Fruit fly (Drosophila melanogaster) whole organism, prepupa: ENCODE data around the gene Sema1a.

ENCODE experiments used
- CG34406 ChIP-seq: fragments of 200-800 bp; sonication (Bioruptor generic); optimal IDR thresholded peaks from 3 replicates; lab custom pipeline; 2016; ENCODE audit warnings: missing biosample characterization, missing genetic modification characterization
- CG8119 ChIP-seq: fragments of 200-800 bp; sonication (Bioruptor generic); IDR thresholded peaks from 3 replicates; pipeline ENCODE4 v1.3.6; 2022; ENCODE audit warnings: missing biosample characterization, missing genetic modification characterization
- CG8319 ChIP-seq: fragments of 200-800 bp; sonication (Bioruptor generic); optimal IDR thresholded peaks from 3 replicates; lab custom pipeline; 2016; ENCODE audit warnings: missing biosample characterization, missing genetic modification characterization
- Lpt ChIP-seq: fragments of 200-800 bp; sonication (Bioruptor generic); optimal IDR thresholded peaks from 3 replicates; lab custom pipeline; 2016; ENCODE audit warnings: missing biosample characterization, missing genetic modification characterization
- Sox14 ChIP-seq: fragments of 200-800 bp; sonication (Bioruptor generic); optimal IDR thresholded peaks from 3 replicates; lab custom pipeline; 2016; ENCODE audit warnings: missing biosample characterization, missing genetic modification characterization
- Sox15 ChIP-seq: fragments of 200-800 bp; sonication (Bioruptor generic); optimal IDR thresholded peaks from 3 replicates; lab custom pipeline; 2016; ENCODE audit warnings: missing biosample characterization, missing genetic modification characterization

- TF ChIP-seq CG8119 (no peak), Sox14 (GFP tag; lab: Kevin White, UChicago) (no peak), Lpt (GFP tag; lab: Kevin White, UChicago) (no peak), Sox15 (GFP tag; lab: Kevin White, UChicago) (no peak), CG8319 (GFP tag; lab: Kevin White, UChicago) (no peak), CG34406 (GFP tag; lab: Kevin White, UChicago) (no peak)
Measured at dm6 chr2L:8715454-8715853, 173.5 kb downstream of the Sema1a start.
